Fruit fly (Drosophila melanogaster): ENCODE measurements around the gene CG7488.

CG7488 gene

dm6 chr3R:12960929-12961855, 34.2 kb upstream of the CG7488 start, which contains the start of gene Spc25 (continued):
- no peak for TF ChIP-seq bowl (GFP tag; IDR thresholded peaks at IDR 0.05)
- TF ChIP-seq dm (GFP tag; optimal IDR thresholded peaks at IDR 0.05): peak; percentile 43
- peak; percentile 51 for TF ChIP-seq her (GFP tag; optimal IDR thresholded peaks at IDR 0.05)
- peak; percentile 63; the same call in 1 of the 3 replicates for TF ChIP-seq H15 (GFP tag; IDR thresholded peaks at IDR 0.05)
- TF ChIP-seq CG14014 (GFP tag; IDR thresholded peaks at IDR 0.05): 0 out of 2 replicates have a peak, but pooled peaks have one; percentile 20
- TF ChIP-seq Nf-YB (GFP tag; optimal IDR thresholded peaks at IDR 0.05): no peak
- TF ChIP-seq bsh (GFP tag; optimal IDR thresholded peaks at IDR 0.05): peak in 1 of 2 experiments; percentile 2
- no peak for TF ChIP-seq CG3995 (GFP tag; optimal IDR thresholded peaks at IDR 0.05)
- TF ChIP-seq schlank (tag; optimal IDR thresholded peaks at IDR 0.05): no peak
- peak; percentile 95 for TF ChIP-seq CG16813 (GFP tag; IDR thresholded peaks at IDR 0.05; ENCODE audit: partially characterized antibody)
- TF ChIP-seq z (GFP tag; IDR thresholded peaks at IDR 0.05): no peak
- TF ChIP-seq Lhr (GFP tag; optimal IDR thresholded peaks at IDR 0.05): peak; percentile 60
- TF ChIP-seq NC2α (GFP tag; optimal IDR thresholded peaks at IDR 0.05): peak; percentile 19
- no peak for TF ChIP-seq Meics (GFP tag; optimal IDR thresholded peaks at IDR 0.05)
- TF ChIP-seq amos (GFP tag; IDR thresholded peaks at IDR 0.05; ENCODE audit: partially characterized antibody): peak; percentile 96
- TF ChIP-seq CG1602 (GFP tag; optimal IDR thresholded peaks at IDR 0.05): peak; percentile 12
- no peak for TF ChIP-seq crc (GFP tag; optimal IDR thresholded peaks at IDR 0.05)
- TF ChIP-seq CG12219 (GFP tag; optimal IDR thresholded peaks at IDR 0.05): no peak
- TF ChIP-seq da (GFP tag; optimal IDR thresholded peaks at IDR 0.05): peak; percentile 24
- TF ChIP-seq CG2129 (GFP tag; IDR thresholded peaks at IDR 0.05; ENCODE audit: partially characterized antibody): peak; percentile 76
- no peak for TF ChIP-seq Deaf1 (tag; optimal IDR thresholded peaks at IDR 0.05)
- peak; percentile 17 for TF ChIP-seq CG15269 (tag; optimal IDR thresholded peaks at IDR 0.05)
- peak; percentile 64 for TF ChIP-seq fu2 (GFP tag; optimal IDR thresholded peaks at IDR 0.05)
- no peak for TF ChIP-seq GATAe (GFP tag; conservative IDR thresholded peaks at IDR 0.05)
- peak; percentile 46; the same call in 1 of the 2 replicates for TF ChIP-seq al (GFP tag; IDR thresholded peaks at IDR 0.05)
- no peak for TF ChIP-seq CG7745 (tag; optimal IDR thresholded peaks at IDR 0.05)
- TF ChIP-seq sens-2 (GFP tag; IDR thresholded peaks at IDR 0.05): no peak
- TF ChIP-seq Sry-β (GFP tag; optimal IDR thresholded peaks at IDR 0.05): no peak
- peak; percentile 83 for TF ChIP-seq lilli (GFP tag; optimal IDR thresholded peaks at IDR 0.05)
- peak; percentile 97 for TF ChIP-seq Bgb (GFP tag; IDR thresholded peaks at IDR 0.05; ENCODE audit: partially characterized antibody)
- no peak for TF ChIP-seq gcm2 (GFP tag; optimal IDR thresholded peaks at IDR 0.05)
- TF ChIP-seq CG7556 (GFP tag; optimal IDR thresholded peaks at IDR 0.05): no peak
- no peak for TF ChIP-seq CG4707 (GFP tag; optimal IDR thresholded peaks at IDR 0.05)
- TF ChIP-seq Dbx (GFP tag; IDR thresholded peaks at IDR 0.05): peak; percentile 60; the same call in 2 of the 3 replicates
- TF ChIP-seq Dll (GFP tag; IDR thresholded peaks at IDR 0.05; ENCODE audit: partially characterized antibody): peak; percentile 93
- TF ChIP-seq CG33557 (GFP tag; optimal IDR thresholded peaks at IDR 0.05): no peak
- TF ChIP-seq fd3F (GFP tag; optimal IDR thresholded peaks at IDR 0.05): peak; percentile 26
- TF ChIP-seq CG8765 (GFP tag; IDR thresholded peaks at IDR 0.05): no peak
- peak; percentile 49 for TF ChIP-seq gem (tag; optimal IDR thresholded peaks at IDR 0.05)
- TF ChIP-seq CG11093 (GFP tag; IDR thresholded peaks at IDR 0.05): no peak
- no peak for TF ChIP-seq odd (GFP tag; optimal IDR thresholded peaks at IDR 0.05)
- TF ChIP-seq cwo (GFP tag; optimal IDR thresholded peaks at IDR 0.05): no peak
- TF ChIP-seq Poxn (GFP tag; IDR thresholded peaks at IDR 0.05): no peak
- no peak for TF ChIP-seq Gsc (GFP tag; IDR thresholded peaks at IDR 0.05)
- TF ChIP-seq HLH54F (GFP tag; optimal IDR thresholded peaks at IDR 0.05): peak; percentile 76
- TF ChIP-seq gfzf (GFP tag; optimal IDR thresholded peaks at IDR 0.05): peak; percentile 33
- peak; percentile 31; the same call in 1 of the 2 replicates for TF ChIP-seq lmd (GFP tag; IDR thresholded peaks at IDR 0.05)
- TF ChIP-seq CG14667 (GFP tag; IDR thresholded peaks at IDR 0.05): 0 out of 2 replicates have a peak, but pooled peaks have one; percentile 4

Data from whole organism, embryonic.